Fruit fly (Drosophila melanogaster): Measurements from ENCODE around the gene CG13978.

dm6 chr3R:27421810-27422209 is 42.2 kb upstream of the CG13978 start:
- TF ChIP-seq CG8478 (optimal IDR thresholded peaks at IDR 0.05) (no peak), psq (optimal IDR thresholded peaks at IDR 0.05) (no peak)

All from whole organism.